Worm (Caenorhabditis elegans) whole organism, midembryonic: ENCODE measurements around the gene T05G5.1.

Source experiments
- T22C8.4 ChIP-seq: fragments of 200-800 bp; sonication (Bioruptor generic); IDR thresholded peaks from 2 replicates; pipeline ENCODE4 v1.3.6; 2022; ENCODE audit warnings: missing genetic modification characterization, missing compliant biosample characterization
- cog-1 ChIP-seq: sonication (generic microtip); optimal IDR thresholded peaks from 2 replicates; lab custom pipeline; 2016; ENCODE audit warnings: missing genetic modification characterization, missing compliant biosample characterization
- flt-1 ChIP-seq: fragments of 200-800 bp; sonication (Bioruptor generic); IDR thresholded peaks from 2 replicates; pipeline ENCODE4 v1.3.6; 2022; ENCODE audit warnings: missing genetic modification characterization, missing compliant biosample characterization
- klf-2 ChIP-seq: fragments of 200-800 bp; sonication (Bioruptor generic); conservative IDR thresholded peaks from 2 replicates; pipeline ENCODE4 v1.3.6; 2022; ENCODE audit warnings: missing genetic modification reagents, missing genetic modification characterization, missing compliant biosample characterization
- med-1 ChIP-seq: sonication (generic microtip); optimal IDR thresholded peaks from 2 replicates; lab custom pipeline; 2017; ENCODE audit warnings: missing genetic modification characterization, mild to moderate bottlenecking, missing compliant biosample characterization, antibody characterized with exemption, missing genetic modification reagents; ENCODE audit not compliant: insufficient read depth
- ref-1 ChIP-seq: fragments of 200-800 bp; sonication (Bioruptor generic); conservative IDR thresholded peaks from 2 replicates; pipeline ENCODE4 v1.3.6; 2022; ENCODE audit warnings: missing genetic modification reagents, missing genetic modification characterization, missing compliant biosample characterization
- tab-1 ChIP-seq: fragments of 200-800 bp; sonication (Bioruptor generic); IDR thresholded peaks from 2 replicates; pipeline ENCODE4 v1.3.6; 2022; ENCODE audit warnings: missing genetic modification characterization, missing compliant biosample characterization
- ztf-23 ChIP-seq: fragments of 200-800 bp; sonication (Bioruptor generic); IDR thresholded peaks from 2 replicates; pipeline ENCODE4 v1.3.6; 2022; ENCODE audit warnings: missing genetic modification reagents, missing genetic modification characterization, missing compliant biosample characterization
- ztf-29 ChIP-seq: fragments of 200-800 bp; sonication (Bioruptor generic); IDR thresholded peaks from 2 replicates; pipeline ENCODE4 v1.3.6; 2022; ENCODE audit warnings: missing genetic modification reagents, missing genetic modification characterization, missing compliant biosample characterization

Gene T05G5.1

DNA sequence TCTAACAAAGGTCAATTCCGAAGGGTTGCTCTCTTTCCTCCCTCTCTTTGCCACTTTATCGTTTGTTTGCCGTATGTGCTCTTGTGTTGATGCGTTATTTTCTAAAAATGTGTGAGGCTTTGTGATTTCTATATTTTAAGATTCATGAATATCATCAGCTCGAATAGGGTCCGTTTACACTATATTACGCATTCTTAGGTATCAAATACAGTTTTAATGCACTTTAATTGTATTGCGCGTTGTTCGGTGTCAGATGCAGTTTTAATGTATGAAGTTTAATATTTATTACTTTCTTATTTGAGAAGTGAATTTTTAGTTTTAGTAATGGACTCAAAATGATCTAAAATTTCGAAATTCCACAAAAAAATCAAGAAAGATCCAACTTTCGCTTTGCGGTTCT, 46.7 kb downstream of the T05G5.1 start, which contains the start of gene bud-31:
Gene bud-31 (minus strand): TSS at position 101 of the 400 bp plus-strand sequence.
- TF ChIP-seq klf-2 (no peak), T22C8.4 (GFP tag; lab: Robert Waterston, UW) (no peak), ref-1 (GFP tag; lab: Robert Waterston, UW) (no peak), ztf-23 (GFP tag; lab: Robert Waterston, UW) (no peak), med-1 (GFP tag; lab: Kevin White, UChicago) (no peak), cog-1 (tag; lab: Kevin White, UChicago) (no peak), ztf-29 (no peak), tab-1 (GFP tag; lab: Robert Waterston, UW) (no peak)

DNA sequence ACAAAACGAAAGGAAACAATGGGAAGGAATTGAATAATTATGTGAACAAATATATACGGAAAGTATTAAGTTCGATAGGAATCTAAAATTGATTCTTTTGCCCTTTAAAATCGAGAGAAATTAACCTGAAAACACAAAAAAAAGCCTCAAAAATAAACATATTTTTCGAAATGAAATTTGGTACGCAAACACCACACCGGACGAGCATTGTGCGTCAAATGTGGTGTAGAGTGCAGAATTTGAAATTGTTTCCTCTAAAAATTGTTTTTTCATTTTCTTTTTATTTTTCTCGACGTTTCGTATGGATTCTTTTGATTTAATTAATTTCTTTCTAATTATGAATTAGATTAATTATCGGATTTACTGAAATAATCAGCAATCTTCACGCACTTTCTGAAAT, 47.8 kb downstream of the T05G5.1 start:
- TF ChIP-seq flt-1 (GFP tag; lab: Robert Waterston, UW): no peak
- TF ChIP-seq T22C8.4 (GFP tag; lab: Robert Waterston, UW): no peak
- no peak for TF ChIP-seq cog-1 (tag; lab: Kevin White, UChicago)
- no peak for TF ChIP-seq med-1 (GFP tag; lab: Kevin White, UChicago)
- TF ChIP-seq ref-1 (GFP tag; lab: Robert Waterston, UW): no peak

DNA sequence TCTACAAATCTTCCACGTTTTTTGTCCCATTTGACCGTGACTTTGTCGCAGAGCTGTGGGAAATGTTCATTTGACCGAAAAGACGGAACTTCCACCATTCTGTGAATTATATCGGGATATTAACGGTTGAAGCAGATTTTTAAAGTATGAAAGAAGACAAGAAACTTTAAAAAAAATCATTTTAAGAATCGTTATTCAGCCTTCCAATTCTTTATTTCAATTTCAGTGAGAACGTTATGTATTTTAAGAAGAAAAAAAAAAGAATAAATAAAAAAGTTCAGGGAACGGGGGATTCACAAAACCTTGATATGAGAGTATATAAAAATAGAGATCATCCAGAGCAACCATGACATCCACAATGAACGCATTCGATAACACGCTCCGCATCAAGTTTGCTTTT, 48.7 kb downstream of the T05G5.1 start, which contains the start of gene set-3:
Gene set-3 (minus strand): TSS at position 101 of the 400 bp plus-strand sequence.
- TF ChIP-seq ztf-29: no peak
- no peak for TF ChIP-seq med-1 (GFP tag; lab: Kevin White, UChicago)
- no peak for TF ChIP-seq ref-1 (GFP tag; lab: Robert Waterston, UW)
- no peak for TF ChIP-seq klf-2
- no peak for TF ChIP-seq ztf-23 (GFP tag; lab: Robert Waterston, UW)
- TF ChIP-seq T22C8.4 (GFP tag; lab: Robert Waterston, UW): no peak
- TF ChIP-seq cog-1 (tag; lab: Kevin White, UChicago): no peak
- no peak for TF ChIP-seq tab-1 (GFP tag; lab: Robert Waterston, UW)
- no peak for TF ChIP-seq flt-1 (GFP tag; lab: Robert Waterston, UW)

DNA sequence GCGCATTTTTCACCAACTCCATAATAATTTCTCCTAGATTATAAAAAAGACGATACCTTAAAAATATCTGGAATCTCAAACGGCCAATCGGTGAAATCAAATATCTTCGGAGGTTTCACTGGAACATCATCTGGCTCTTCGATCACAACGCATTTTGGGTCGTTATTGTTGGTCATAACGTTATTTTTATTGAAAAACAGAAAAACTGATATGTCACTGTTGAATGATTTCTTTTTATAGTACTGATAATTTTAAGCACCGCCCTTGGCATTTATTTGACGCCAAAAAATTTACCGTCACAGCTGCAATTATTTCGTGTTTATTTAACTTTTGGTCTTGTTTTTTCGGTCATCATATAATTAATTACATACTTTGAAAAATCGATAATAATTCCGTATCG, 53.1 kb downstream of the T05G5.1 start, which contains the start of gene best-5:
Gene best-5 (minus strand): TSS at position 210 of the 400 bp plus-strand sequence.
- TF ChIP-seq cog-1 (tag; lab: Kevin White, UChicago) (no peak), ztf-29 (no peak), tab-1 (GFP tag; lab: Robert Waterston, UW) (no peak), ztf-23 (GFP tag; lab: Robert Waterston, UW) (no peak), flt-1 (GFP tag; lab: Robert Waterston, UW) (no peak), med-1 (GFP tag; lab: Kevin White, UChicago) (no peak), klf-2 (no peak), ref-1 (GFP tag; lab: Robert Waterston, UW) (no peak), T22C8.4 (GFP tag; lab: Robert Waterston, UW) (no peak)

DNA sequence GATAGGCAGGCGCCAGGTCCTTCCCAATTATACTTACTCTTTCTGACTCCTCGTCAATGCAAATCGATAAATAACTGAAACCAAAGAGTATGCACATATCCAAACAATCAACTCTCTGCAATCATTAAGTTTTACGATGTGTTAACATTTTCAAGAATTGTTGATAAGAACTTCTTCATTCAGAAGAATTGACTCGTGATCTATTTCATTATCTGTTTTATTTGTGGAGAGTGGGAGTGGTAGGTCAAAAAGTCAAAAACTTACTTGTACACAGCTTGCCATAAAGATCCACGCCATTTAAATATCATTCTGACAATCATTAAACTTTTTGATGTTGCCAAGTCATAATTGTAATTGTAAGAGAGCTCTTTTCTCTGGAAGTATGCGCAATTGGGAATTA, 53.8 kb downstream of the T05G5.1 start:
- TF ChIP-seq cog-1 (tag; lab: Kevin White, UChicago) (no peak), ztf-29 (no peak), med-1 (GFP tag; lab: Kevin White, UChicago) (no peak), tab-1 (GFP tag; lab: Robert Waterston, UW) (no peak), ztf-23 (GFP tag; lab: Robert Waterston, UW) (no peak), klf-2 (no peak), flt-1 (GFP tag; lab: Robert Waterston, UW) (no peak), ref-1 (GFP tag; lab: Robert Waterston, UW) (no peak), T22C8.4 (GFP tag; lab: Robert Waterston, UW) (no peak)
